Worm (Caenorhabditis elegans): ENCODE results near the gene mpz-6.

The mpz-6 gene

ce11 chrII:9436009-9436408 is 29.1 kb upstream of the mpz-6 start, which contains the start of gene kin-16:
Gene kin-16 (minus strand): TSS chrII:9436109.
- TF ChIP-seq nfya-2 (GFP tag; IDR thresholded peaks at IDR 0.05) (no peak), efl-1 (GFP tag; optimal IDR thresholded peaks at IDR 0.05) (no peak), madf-6 (GFP tag; IDR thresholded peaks at IDR 0.05) (no peak), tlf-1 (GFP tag; optimal IDR thresholded peaks at IDR 0.05) (no peak), zfh-2 (GFP tag; conservative IDR thresholded peaks at IDR 0.05) (no peak)

ce11 chrII:9433609-9434008 is 26.7 kb upstream of the mpz-6 start, which contains the start of gene kin-15:
Gene kin-15 (minus strand): TSS chrII:9433709.
- TF ChIP-seq nhr-120 (GFP tag; IDR thresholded peaks at IDR 0.05) (no peak), unc-130 (GFP tag; optimal IDR thresholded peaks at IDR 0.05) (no peak), snpc-1.1 (tag; optimal IDR thresholded peaks at IDR 0.05; ENCODE audit: insufficient read depth) (no peak)

ce11 chrII:9431119-9431518 is 24.2 kb upstream of the mpz-6 start:
- no peak for TF ChIP-seq ceh-58 (GFP tag; IDR thresholded peaks at IDR 0.05)
- TF ChIP-seq ztf-26 (tag; optimal IDR thresholded peaks at IDR 0.05), result no peak

- no peak for TF ChIP-seq egl-44 (GFP tag; IDR thresholded peaks at IDR 0.05)
- TF ChIP-seq snpc-1.1 (tag; optimal IDR thresholded peaks at IDR 0.05; ENCODE audit: insufficient read depth), result no peak
- no peak for TF ChIP-seq nhr-90 (tag; optimal IDR thresholded peaks at IDR 0.05)
- TF ChIP-seq pbrm-1 (GFP tag; IDR thresholded peaks at IDR 0.05), result no peak
- TF ChIP-seq ztf-3 (GFP tag; optimal IDR thresholded peaks at IDR 0.05), result no peak
- no peak for TF ChIP-seq mxl-1 (tag; optimal IDR thresholded peaks at IDR 0.05)
- TF ChIP-seq lsy-27 (tag; optimal IDR thresholded peaks at IDR 0.05; ENCODE audit: borderline replicate concordance, insufficient read depth), result no peak
These were observed 20.7 kb upstream of the mpz-6 start, which contains the start of gene M176.5 for ce11 chrII:9427644-9428043. Gene M176.5 (minus strand): TSS chrII:9427744.

- no peak for TF ChIP-seq aptf-2 (GFP tag; conservative IDR thresholded peaks at IDR 0.05)
- TF ChIP-seq lsy-27 (tag; optimal IDR thresholded peaks at IDR 0.05; ENCODE audit: borderline replicate concordance, insufficient read depth), result no peak
- TF ChIP-seq B0336.3 (GFP tag; IDR thresholded peaks at IDR 0.05), result no peak
- TF ChIP-seq Y53G8AR.9 (GFP tag; conservative IDR thresholded peaks at IDR 0.05), result no peak
- TF ChIP-seq madf-6 (GFP tag; IDR thresholded peaks at IDR 0.05), result no peak
- no peak for TF ChIP-seq hlh-12 (tag; optimal IDR thresholded peaks at IDR 0.05)
- no peak for TF ChIP-seq ccch-3 (GFP tag; optimal IDR thresholded peaks at IDR 0.05)
- no peak for TF ChIP-seq ztf-22 (GFP tag; optimal IDR thresholded peaks at IDR 0.05)
- no peak for TF ChIP-seq dpff-1 (tag; optimal IDR thresholded peaks at IDR 0.05)
- no peak for TF ChIP-seq chd-7 (tag; optimal IDR thresholded peaks at IDR 0.05)
- no peak for TF ChIP-seq repo-1 (tag; optimal IDR thresholded peaks at IDR 0.05)
- TF ChIP-seq hmg-1.2 (GFP tag; IDR thresholded peaks at IDR 0.05), result no peak
- TF ChIP-seq T07F8.4 (tag; optimal IDR thresholded peaks at IDR 0.05), result no peak
- no peak for TF ChIP-seq tbx-9 (tag; optimal IDR thresholded peaks at IDR 0.05; ENCODE audit: borderline replicate concordance)
- TF ChIP-seq sea-2 (GFP tag; IDR thresholded peaks at IDR 0.05), result no peak
- TF ChIP-seq sdz-38 (tag; optimal IDR thresholded peaks at IDR 0.05), result no peak
These were observed 19.2 kb upstream of the mpz-6 start, which contains the start of gene M176.10 for ce11 chrII:9426076-9426475. Gene M176.10 (minus strand): TSS chrII:9426176.

ce11 chrII:9421969-9422368 is 15.0 kb upstream of the mpz-6 start, which contains the start of gene M176.11:
Gene M176.11 (plus strand): TSS chrII:9422269.
- TF ChIP-seq nfya-2 (GFP tag; IDR thresholded peaks at IDR 0.05), result no peak

Measured in whole organism, young adult.